Worm (Caenorhabditis elegans) whole organism, L1 larva: ENCODE data around the gene B0432.10.

ENCODE experiments used
- C04F5.9 ChIP-seq: sonication (generic microtip); optimal IDR thresholded peaks from 2 replicates; lab custom pipeline; 2016; ENCODE audit warnings: missing genetic modification characterization, missing compliant biosample characterization
- C16A3.4 ChIP-seq: fragments of 150-350 bp; optimal IDR thresholded peaks from 2 replicates; lab custom pipeline; 2014; ENCODE audit warnings: missing biosample characterization, missing genetic modification characterization
- Y116A8C.19 ChIP-seq: sonication (generic microtip); optimal IDR thresholded peaks from 2 replicates; lab custom pipeline; 2016; ENCODE audit warnings: missing compliant biosample characterization, missing genetic modification characterization, borderline replicate concordance
- alr-1 ChIP-seq: fragments of 200-800 bp; sonication (Bioruptor generic); optimal IDR thresholded peaks from 2 replicates; lab custom pipeline; 2018; ENCODE audit warnings: borderline replicate concordance, mild to moderate bottlenecking, missing genetic modification characterization, missing compliant biosample characterization
- ama-1 ChIP-seq: fragments of 150-350 bp; optimal IDR thresholded peaks from 2 replicates; lab custom pipeline; 2014
- blmp-1 ChIP-seq: fragments of 150-350 bp; optimal IDR thresholded peaks from 2 replicates; lab custom pipeline; 2014; ENCODE audit warnings: missing biosample characterization, missing genetic modification characterization
- ceh-8 ChIP-seq: fragments of 200-800 bp; sonication (Bioruptor generic); optimal IDR thresholded peaks from 2 replicates; lab custom pipeline; 2018; ENCODE audit warnings: mild to moderate bottlenecking, missing genetic modification characterization, moderate library complexity, missing compliant biosample characterization
- ceh-82 ChIP-seq, 3 experiments: fragments of 150-350 bp in 1 of 3; sonication (generic microtip) in 2 of 3; optimal IDR thresholded peaks; 2 replicates each; lab custom pipeline; 2014 to 2017; ENCODE audit warnings: missing biosample characterization in 3 of 3, missing genetic modification characterization in 3 of 3
- ceh-88 ChIP-seq: fragments of 200-800 bp; sonication (Bioruptor generic); IDR thresholded peaks from 2 replicates; pipeline ENCODE4 v1.3.6; 2022; ENCODE audit warnings: missing genetic modification characterization, missing compliant biosample characterization
- ces-1 ChIP-seq: fragments of 150-350 bp; optimal IDR thresholded peaks from 2 replicates; lab custom pipeline; 2014; ENCODE audit warnings: missing biosample characterization, missing genetic modification reagents, missing genetic modification characterization
- dpl-1 ChIP-seq, 3 experiments: fragments of 150-350 bp in 2 of 3; sonication (generic microtip) in 1 of 3; optimal IDR thresholded peaks; 2 replicates each; lab custom pipeline; 2014 to 2017; ENCODE audit warnings: missing biosample characterization in 3 of 3, missing genetic modification characterization in 3 of 3, missing genetic modification reagents in 3 of 3
- dsc-1 ChIP-seq: sonication (generic microtip); optimal IDR thresholded peaks from 2 replicates; lab custom pipeline; 2016; ENCODE audit warnings: mild to moderate bottlenecking, missing genetic modification characterization, missing compliant biosample characterization
- efl-1 ChIP-seq, 4 experiments: fragments of 150-350 bp; optimal IDR thresholded peaks in 3 of 4; peaks in 1 of 4; 1 replicate in 1 of 4; 2 replicates in 3 of 4; lab custom pipeline; 2014; ENCODE audit warnings: missing biosample characterization in 2 of 4, missing genetic modification characterization in 2 of 4, missing genetic modification reagents in 2 of 4
- efl-3 ChIP-seq: fragments of 200-800 bp; sonication (Bioruptor generic); optimal IDR thresholded peaks from 2 replicates; lab custom pipeline; 2018; ENCODE audit warnings: mild to moderate bottlenecking, missing genetic modification characterization, missing compliant biosample characterization
- egl-27 ChIP-seq, 2 experiments: fragments of 150-350 bp in 1 of 2; sonication (generic microtip); optimal IDR thresholded peaks; 3 replicates each; lab custom pipeline; 2017 to 2018; ENCODE audit warnings: missing biosample characterization in 2 of 2, missing genetic modification characterization in 2 of 2, missing genetic modification reagents in 2 of 2
- elt-2 ChIP-seq: sonication (generic microtip); optimal IDR thresholded peaks from 2 replicates; lab custom pipeline; 2016; ENCODE audit warnings: missing genetic modification characterization, mild to moderate bottlenecking, inconsistent platforms, missing compliant biosample characterization, missing genetic modification reagents
- elt-3 ChIP-seq, 6 experiments: fragments of 150-350 bp in 1 of 6; sonication (generic microtip); optimal IDR thresholded peaks; 2 replicates each; lab custom pipeline; 2017 to 2018; ENCODE audit warnings: missing biosample characterization in 6 of 6, missing genetic modification characterization in 6 of 6, inconsistent platforms in 1 of 6
- fkh-10 ChIP-seq: sonication (generic microtip); optimal IDR thresholded peaks from 2 replicates; lab custom pipeline; 2017; ENCODE audit warnings: missing biosample characterization, missing genetic modification reagents, missing genetic modification characterization
- fkh-4 ChIP-seq: sonication (generic microtip); optimal IDR thresholded peaks from 2 replicates; lab custom pipeline; 2016; ENCODE audit warnings: missing compliant biosample characterization, missing genetic modification characterization, borderline replicate concordance
- fos-1 ChIP-seq: fragments of 150-350 bp; optimal IDR thresholded peaks from 2 replicates; lab custom pipeline; 2014; ENCODE audit warnings: missing biosample characterization, missing genetic modification characterization
- hlh-4 ChIP-seq: sonication (generic microtip); optimal IDR thresholded peaks from 2 replicates; lab custom pipeline; 2016; ENCODE audit warnings: mild to moderate bottlenecking, missing genetic modification characterization, missing compliant biosample characterization
- isw-1 ChIP-seq: fragments of 200-800 bp; sonication (Bioruptor generic); IDR thresholded peaks from 2 replicates; pipeline ENCODE4 v1.3.6; 2022; ENCODE audit warnings: missing genetic modification characterization, missing compliant biosample characterization
- lin-13 ChIP-seq: fragments of 150-350 bp; optimal IDR thresholded peaks from 2 replicates; lab custom pipeline; 2014; ENCODE audit warnings: missing biosample characterization, missing genetic modification reagents, missing genetic modification characterization
- lin-15B ChIP-seq: fragments of 150-350 bp; sonication (generic microtip); optimal IDR thresholded peaks from 3 replicates; lab custom pipeline; 2014; ENCODE audit warnings: missing biosample characterization, missing genetic modification characterization
- lin-35 ChIP-seq, 2 experiments: fragments of 150-350 bp; optimal IDR thresholded peaks; 2 replicates each; lab custom pipeline; 2014; ENCODE audit warnings: missing biosample characterization in 2 of 2, missing genetic modification characterization in 2 of 2, missing genetic modification reagents in 2 of 2
- lir-3 ChIP-seq: sonication (generic microtip); optimal IDR thresholded peaks from 2 replicates; lab custom pipeline; 2016; ENCODE audit warnings: mild to moderate bottlenecking, missing genetic modification characterization, moderate library complexity, missing compliant biosample characterization; ENCODE audit not compliant: poor library complexity
- mab-9 ChIP-seq: fragments of 200-800 bp; sonication (Bioruptor generic); IDR thresholded peaks from 2 replicates; pipeline ENCODE4 v1.3.6; 2022; ENCODE audit warnings: missing genetic modification reagents, missing genetic modification characterization, missing compliant biosample characterization
- mdl-1 ChIP-seq, 2 experiments: fragments of 150-350 bp; optimal IDR thresholded peaks; 2 replicates each; lab custom pipeline; 2014 to 2017; ENCODE audit warnings: missing biosample characterization in 2 of 2, missing genetic modification characterization in 2 of 2, inconsistent platforms in 1 of 2
- nhr-11 ChIP-seq: fragments of 150-350 bp; optimal IDR thresholded peaks from 2 replicates; lab custom pipeline; 2014; ENCODE audit warnings: missing biosample characterization, missing genetic modification characterization
- nhr-12 ChIP-seq: sonication (generic microtip); optimal IDR thresholded peaks from 2 replicates; lab custom pipeline; 2017; ENCODE audit warnings: missing biosample characterization, missing genetic modification characterization
- nhr-237 ChIP-seq: fragments of 150-350 bp; optimal IDR thresholded peaks from 2 replicates; lab custom pipeline; 2014; ENCODE audit warnings: missing biosample characterization, missing genetic modification characterization
- nhr-28 ChIP-seq: fragments of 150-350 bp; optimal IDR thresholded peaks from 2 replicates; lab custom pipeline; 2014; ENCODE audit warnings: missing biosample characterization, missing genetic modification characterization
- nhr-71 ChIP-seq: sonication (generic microtip); optimal IDR thresholded peaks from 2 replicates; lab custom pipeline; 2016; ENCODE audit warnings: mild to moderate bottlenecking, missing genetic modification characterization, moderate library complexity, missing compliant biosample characterization
- nhr-84 ChIP-seq: sonication (generic microtip); optimal IDR thresholded peaks from 2 replicates; lab custom pipeline; 2017; ENCODE audit warnings: missing biosample characterization, missing genetic modification characterization
- nhr-85 ChIP-seq: sonication (generic microtip); peaks from one replicate; lab custom pipeline; 2016; ENCODE audit warnings: missing genetic modification characterization, inconsistent platforms, missing compliant biosample characterization
- nhr-90 ChIP-seq: sonication (generic microtip); optimal IDR thresholded peaks from 2 replicates; lab custom pipeline; 2016; ENCODE audit warnings: mild to moderate bottlenecking, missing genetic modification characterization, missing compliant biosample characterization; ENCODE audit not compliant: poor library complexity
- pax-3 ChIP-seq: fragments of 200-800 bp; sonication (Bioruptor generic); optimal IDR thresholded peaks from 2 replicates; lab custom pipeline; 2018; ENCODE audit warnings: mild to moderate bottlenecking, missing genetic modification characterization, moderate library complexity, missing compliant biosample characterization
- pqm-1 ChIP-seq: sonication (generic microtip); optimal IDR thresholded peaks from 3 replicates; lab custom pipeline; 2017; ENCODE audit warnings: missing biosample characterization, missing genetic modification characterization
- rnt-1 ChIP-seq: sonication (generic microtip); optimal IDR thresholded peaks from 2 replicates; lab custom pipeline; 2016; ENCODE audit warnings: mild to moderate bottlenecking, missing genetic modification characterization, moderate library complexity, missing compliant biosample characterization
- snu-23 ChIP-seq: sonication (generic microtip); optimal IDR thresholded peaks from 2 replicates; lab custom pipeline; 2016; ENCODE audit warnings: missing genetic modification characterization, missing compliant biosample characterization
- sup-37 ChIP-seq: fragments of 200-800 bp; sonication (Bioruptor generic); optimal IDR thresholded peaks from 2 replicates; lab custom pipeline; 2018; ENCODE audit warnings: mild to moderate bottlenecking, missing genetic modification characterization, missing compliant biosample characterization
- swsn-7 ChIP-seq: sonication (generic microtip); optimal IDR thresholded peaks from 2 replicates; lab custom pipeline; 2016; ENCODE audit warnings: missing genetic modification characterization, missing compliant biosample characterization
- unc-62 ChIP-seq: fragments of 150-350 bp; optimal IDR thresholded peaks from 2 replicates; lab custom pipeline; 2014; ENCODE audit warnings: missing biosample characterization, missing genetic modification reagents, missing genetic modification characterization
- unc-86 ChIP-seq: sonication (generic microtip); optimal IDR thresholded peaks from 2 replicates; lab custom pipeline; 2016; ENCODE audit warnings: missing genetic modification characterization, missing compliant biosample characterization
- xbp-1 ChIP-seq: sonication (generic microtip); optimal IDR thresholded peaks from 2 replicates; lab custom pipeline; 2016; ENCODE audit warnings: missing genetic modification characterization, missing compliant biosample characterization
- zag-1 ChIP-seq: fragments of 150-350 bp; optimal IDR thresholded peaks from 2 replicates; lab custom pipeline; 2014; ENCODE audit warnings: missing biosample characterization, missing genetic modification characterization
- zip-4 ChIP-seq: fragments of 200-800 bp; sonication (Bioruptor generic); optimal IDR thresholded peaks from 2 replicates; lab custom pipeline; 2018; ENCODE audit warnings: mild to moderate bottlenecking, missing genetic modification characterization, moderate library complexity, missing compliant biosample characterization
- ztf-11 ChIP-seq, 2 experiments: sonication (generic microtip); optimal IDR thresholded peaks; 2 replicates each; lab custom pipeline; 2016 to 2017; ENCODE audit warnings: missing genetic modification characterization in 2 of 2, missing biosample characterization in 1 of 2, missing compliant biosample characterization in 1 of 2
- ztf-4 ChIP-seq: fragments of 150-350 bp; optimal IDR thresholded peaks from 2 replicates; lab custom pipeline; 2014; ENCODE audit warnings: missing biosample characterization, missing genetic modification characterization

Gene B0432.10

ce11 chrII:285627-286550, at the start of gene B0432.10:
B0432.10 (minus strand) TSS chrII:286275.
- TF ChIP-seq elt-2 (peak; percentile 52), ztf-11 (tag; optimal IDR thresholded peaks at IDR 0.05; lab: Kevin White, UChicago) (peak in 1 of 2 experiments; percentile 54), egl-27 (tag; optimal IDR thresholded peaks at IDR 0.05; lab: Kevin White, UChicago) (no peak), dpl-1 (GFP tag; optimal IDR thresholded peaks at IDR 0.05; lab: Kevin White, UChicago) (peak; percentile 97 to 98 (median 97)), lin-15B (peak; percentile 82), elt-3 (tag; optimal IDR thresholded peaks at IDR 0.05; lab: Kevin White, UChicago) (peak in 2 of 6 experiments; percentile 68 to 92), nhr-90 (peak; percentile 86), nhr-12 (tag; lab: Kevin White, UChicago) (no peak), xbp-1 (tag; lab: Kevin White, UChicago) (peak; percentile 88), ama-1 (lab: Kevin White, UChicago) (no peak), ceh-82 (tag; optimal IDR thresholded peaks at IDR 0.05; lab: Kevin White, UChicago) (peak; percentile 92 to 93 (median 93)), unc-86 (tag; lab: Kevin White, UChicago) (peak; percentile 78), efl-1 (optimal IDR thresholded peaks at IDR 0.05; lab: Kevin White, UChicago) (peak; percentile 76 to 97), efl-1 (GFP tag; optimal IDR thresholded peaks at IDR 0.05 in 1 of 2; lab: Kevin White, UChicago) (peak; percentile 97 to 100), nhr-237 (tag; lab: Kevin White, UChicago) (peak; percentile 53), pax-3 (tag; lab: Kevin White, UChicago) (peak; percentile 63), blmp-1 (tag; lab: Kevin White, UChicago) (peak; percentile 77), zag-1 (no peak), fkh-4 (no peak), lir-3 (tag; lab: Kevin White, UChicago) (no peak), nhr-85 (peak; percentile 90), nhr-71 (peak; percentile 91), hlh-4 (no peak), snu-23 (GFP tag; lab: Kevin White, UChicago) (peak; percentile 93), nhr-84 (tag; lab: Kevin White, UChicago) (no peak), mab-9 (GFP tag; lab: Robert Waterston, UW) (peak; percentile 82), ceh-8 (GFP tag; lab: Kevin White, UChicago) (peak; percentile 61), C04F5.9 (tag; lab: Kevin White, UChicago) (peak; percentile 65), lin-35 (GFP tag; optimal IDR thresholded peaks at IDR 0.05; lab: Kevin White, UChicago) (peak; percentile 95 to 97), pqm-1 (tag; lab: Kevin White, UChicago) (no peak), unc-62 (no peak), swsn-7 (peak; percentile 89), dsc-1 (tag; lab: Kevin White, UChicago) (peak; percentile 88), alr-1 (no peak), nhr-11 (tag; lab: Kevin White, UChicago) (peak; percentile 69), Y116A8C.19 (tag; lab: Kevin White, UChicago) (no peak), fos-1 (tag; lab: Kevin White, UChicago) (peak; percentile 55), ztf-4 (tag; lab: Kevin White, UChicago) (peak; percentile 27), ceh-88 (GFP tag; lab: Robert Waterston, UW) (0 out of 2 replicates have a peak, but pooled peaks have one; percentile 23), fkh-10 (GFP tag; lab: Kevin White, UChicago) (no peak), zip-4 (GFP tag; lab: Kevin White, UChicago) (peak; percentile 55), ces-1 (GFP tag; lab: Kevin White, UChicago) (no peak), rnt-1 (tag; lab: Kevin White, UChicago) (peak; percentile 89), nhr-28 (tag; lab: Kevin White, UChicago) (no peak), lin-13 (peak; percentile 85), mdl-1 (tag; optimal IDR thresholded peaks at IDR 0.05; lab: Kevin White, UChicago) (peak in 1 of 2 experiments; percentile 72), C16A3.4 (tag; lab: Kevin White, UChicago) (peak; percentile 85), isw-1 (GFP tag; lab: Robert Waterston, UW) (peak; percentile 82), efl-3 (GFP tag; lab: Kevin White, UChicago) (no peak), sup-37 (GFP tag; lab: Kevin White, UChicago) (peak; percentile 60)
